Worm (Caenorhabditis elegans): ENCODE measurements around the gene srj-13.

The srj-13 gene

ce11 chrV:7386052-7386573 is 16.3 kb upstream of the srj-13 start, which contains the start of gene srp-6 (continued):
- TF ChIP-seq lin-14 (GFP tag; optimal IDR thresholded peaks at IDR 0.05), result peak; percentile 37
- TF ChIP-seq sox-4 (tag; optimal IDR thresholded peaks at IDR 0.05), result no peak
- TF ChIP-seq jun-1 (tag; optimal IDR thresholded peaks at IDR 0.05), result no peak
- TF ChIP-seq dsc-1 (tag; optimal IDR thresholded peaks at IDR 0.05), result no peak
- no peak for TF ChIP-seq tlp-1 (tag; optimal IDR thresholded peaks at IDR 0.05)
- no peak for TF ChIP-seq C16A3.4 (tag; optimal IDR thresholded peaks at IDR 0.05)
- no peak for TF ChIP-seq dpl-1 (GFP tag; optimal IDR thresholded peaks at IDR 0.05)
- no peak for TF ChIP-seq snpc-4 (tag; optimal IDR thresholded peaks at IDR 0.05)
- TF ChIP-seq C04F5.9 (tag; optimal IDR thresholded peaks at IDR 0.05), result no peak
- no peak for TF ChIP-seq snu-23 (GFP tag; optimal IDR thresholded peaks at IDR 0.05)
- TF ChIP-seq efl-3 (GFP tag; optimal IDR thresholded peaks at IDR 0.05), result no peak
- no peak for TF ChIP-seq isw-1 (GFP tag; IDR thresholded peaks at IDR 0.05)
- TF ChIP-seq mep-1 (tag; optimal IDR thresholded peaks at IDR 0.05), result no peak
- no peak for TF ChIP-seq hlh-17 (GFP tag; optimal IDR thresholded peaks at IDR 0.05; ENCODE audit: borderline replicate concordance)
- no peak for TF ChIP-seq nhr-47 (tag; optimal IDR thresholded peaks at IDR 0.05)
- TF ChIP-seq nhr-11 (tag; optimal IDR thresholded peaks at IDR 0.05), result no peak
- TF ChIP-seq irx-1 (tag; optimal IDR thresholded peaks at IDR 0.05), result no peak
- TF ChIP-seq alr-1 (tag; optimal IDR thresholded peaks at IDR 0.05; ENCODE audit: borderline replicate concordance), result no peak
- TF ChIP-seq nhr-28 (tag; optimal IDR thresholded peaks at IDR 0.05), result no peak
- TF ChIP-seq egl-27 (tag; optimal IDR thresholded peaks at IDR 0.05), result no peak
- TF ChIP-seq pax-3 (tag; optimal IDR thresholded peaks at IDR 0.05), result no peak
- TF ChIP-seq egl-13 (tag; optimal IDR thresholded peaks at IDR 0.05), result no peak
- no peak for TF ChIP-seq ztf-4 (tag; optimal IDR thresholded peaks at IDR 0.05)
- no peak for TF ChIP-seq skn-1 (tag; optimal IDR thresholded peaks at IDR 0.05)
- TF ChIP-seq mab-9 (GFP tag; IDR thresholded peaks at IDR 0.05), result no peak

ce11 chrV:7387755-7388154 is 14.7 kb upstream of the srj-13 start, which contains the start of gene C02H6.3:
Gene C02H6.3 (minus strand): TSS chrV:7387855.
- no peak for TF ChIP-seq ceh-90 (tag; optimal IDR thresholded peaks at IDR 0.05)

ce11 chrV:7389771-7390170 is 12.7 kb upstream of the srj-13 start, which contains the start of gene C02H6.1:
Gene C02H6.1 (minus strand): TSS chrV:7389871.
- TF ChIP-seq zag-1 (tag; optimal IDR thresholded peaks at IDR 0.05) (no peak), nhr-47 (tag; optimal IDR thresholded peaks at IDR 0.05) (no peak), fkh-10 (GFP tag; optimal IDR thresholded peaks at IDR 0.05) (no peak), nhr-76 (tag; optimal IDR thresholded peaks at IDR 0.05) (no peak), aha-1 (tag; optimal IDR thresholded peaks at IDR 0.05) (no peak), snu-23 (GFP tag; optimal IDR thresholded peaks at IDR 0.05) (no peak), egl-27 (tag; optimal IDR thresholded peaks at IDR 0.05) (no peak)

- TF ChIP-seq elt-2 (tag; optimal IDR thresholded peaks at IDR 0.05), result peak; percentile 3
- no peak for TF ChIP-seq efl-1 (optimal IDR thresholded peaks at IDR 0.05)
- peak in 1 of 2 experiments; percentile 19 for TF ChIP-seq efl-1 (GFP tag; optimal IDR thresholded peaks at IDR 0.05 in 1 of 2)
- no peak for TF ChIP-seq pag-3 (tag; optimal IDR thresholded peaks at IDR 0.05; ENCODE audit: borderline replicate concordance, insufficient read depth)
These were observed 10.5 kb upstream of the srj-13 start, which contains the start of gene fbxa-105 for ce11 chrV:7391933-7392332. Gene fbxa-105 (minus strand): TSS chrV:7392029.

ce11 chrV:7395359-7395758 is 7.1 kb upstream of the srj-13 start, which contains the start of gene srx-9:
Gene srx-9 (minus strand): TSS chrV:7395459.
- TF ChIP-seq efl-3 (GFP tag; optimal IDR thresholded peaks at IDR 0.05) (no peak), isw-1 (GFP tag; IDR thresholded peaks at IDR 0.05) (no peak), grh-1 (GFP tag; IDR thresholded peaks at IDR 0.05) (no peak), vab-15 (tag; optimal IDR thresholded peaks at IDR 0.05) (no peak)

Data from whole organism, L1 larva.